Worm (Caenorhabditis elegans): Measurements from ENCODE around the gene C40C9.4.

ce11 chrX:13604946-13605617 is 45.8 kb upstream of the C40C9.4 start, which contains the start of gene F54B11.9:
- no peak for TF ChIP-seq ahr-1 (tag; optimal IDR thresholded peaks at IDR 0.05)
- no peak for TF ChIP-seq fkh-10 (GFP tag; optimal IDR thresholded peaks at IDR 0.05)
- no peak for TF ChIP-seq ceh-34 (tag; optimal IDR thresholded peaks at IDR 0.05)
- TF ChIP-seq hlh-30 (tag; optimal IDR thresholded peaks at IDR 0.05; ENCODE audit: insufficient read depth) = no peak
- TF ChIP-seq gmeb-2 (tag; optimal IDR thresholded peaks at IDR 0.05) = no peak
- no peak for TF ChIP-seq nhr-11 (tag; optimal IDR thresholded peaks at IDR 0.05)

Measured in whole organism, late embryonic.